Worm (Caenorhabditis elegans): ENCODE results near the gene K09C6.10.

K09C6.10 gene

DNA sequence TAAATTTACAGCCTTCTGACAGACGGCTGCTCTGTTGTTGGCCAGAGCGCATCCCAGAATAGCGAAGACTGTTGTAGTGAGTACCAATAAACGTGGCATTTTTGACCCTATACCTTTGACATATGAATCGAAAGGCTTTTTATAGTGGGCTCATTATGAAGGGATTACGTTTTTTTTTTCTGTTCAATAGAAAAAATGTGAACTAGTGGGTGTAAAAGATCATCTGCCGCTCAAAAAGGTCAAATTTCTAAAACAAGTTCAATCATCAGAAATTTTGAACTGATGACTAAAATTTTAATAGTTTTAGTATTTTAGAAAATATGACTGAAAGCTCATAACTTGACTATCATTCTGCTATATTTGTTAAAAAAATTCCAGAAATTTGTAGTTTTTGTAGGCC, 15.7 kb downstream of the K09C6.10 start, which contains the start of gene K09C6.9:
Gene K09C6.9 (minus strand): TSS at position 101 of the 400 bp plus-strand sequence.
- TF ChIP-seq elt-2 (tag; optimal IDR thresholded peaks at IDR 0.05) (no peak), fax-1 (tag; optimal IDR thresholded peaks at IDR 0.05) (no peak), unc-86 (tag; optimal IDR thresholded peaks at IDR 0.05) (no peak), ceh-31 (tag; optimal IDR thresholded peaks at IDR 0.05) (no peak), ttx-3 (tag; optimal IDR thresholded peaks at IDR 0.05) (no peak), syd-9 (tag; optimal IDR thresholded peaks at IDR 0.05) (no peak), hlh-13 (GFP tag; optimal IDR thresholded peaks at IDR 0.05) (no peak)

DNA sequence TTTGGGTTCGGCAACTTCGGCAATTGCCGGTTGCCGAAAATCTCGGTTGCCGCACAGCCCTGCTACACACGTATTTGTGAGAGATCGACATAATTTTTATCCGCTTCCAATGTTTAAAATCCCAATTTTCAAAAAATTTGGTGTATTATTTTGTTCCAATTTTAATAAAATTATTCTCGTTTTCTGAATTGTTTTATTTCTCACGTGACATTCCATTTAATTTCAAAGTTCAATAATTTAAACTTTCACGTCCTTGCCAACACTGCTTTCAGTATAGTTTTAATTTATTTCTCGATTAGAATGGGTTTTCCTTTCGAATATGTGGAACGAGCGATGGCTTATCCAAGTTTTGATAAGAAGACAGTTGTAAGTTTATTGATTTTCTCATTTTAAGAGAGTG, 17.3 kb downstream of the K09C6.10 start, which contains the start of gene K09C6.2:
Gene K09C6.2 (plus strand): TSS at position 301 of the 400 bp plus-strand sequence.
- TF ChIP-seq hlh-30 (tag; optimal IDR thresholded peaks at IDR 0.05; ENCODE audit: insufficient read depth) (no peak), unc-3 (GFP tag; conservative IDR thresholded peaks at IDR 0.05) (no peak), unc-3 (tag; optimal IDR thresholded peaks at IDR 0.05) (no peak), ceh-18 (tag; optimal IDR thresholded peaks at IDR 0.05) (no peak), pag-3 (tag; optimal IDR thresholded peaks at IDR 0.05; ENCODE audit: borderline replicate concordance) (no peak), nhr-11 (tag; optimal IDR thresholded peaks at IDR 0.05) (no peak), K09A11.1 (tag; optimal IDR thresholded peaks at IDR 0.05; ENCODE audit: insufficient read depth) (no peak), pha-4 (tag; optimal IDR thresholded peaks at IDR 0.05) (no peak), ama-1 (optimal IDR thresholded peaks at IDR 0.05) (no peak), nfya-1 (tag; optimal IDR thresholded peaks at IDR 0.05) (no peak), pros-1 (tag; optimal IDR thresholded peaks at IDR 0.05) (no peak), ceh-6 (GFP tag; optimal IDR thresholded peaks at IDR 0.05) (no peak), Y22D7AL.16 (tag; optimal IDR thresholded peaks at IDR 0.05) (no peak), lim-6 (tag; optimal IDR thresholded peaks at IDR 0.05) (no peak), ceh-45 (GFP tag; IDR thresholded peaks at IDR 0.05) (no peak)

DNA sequence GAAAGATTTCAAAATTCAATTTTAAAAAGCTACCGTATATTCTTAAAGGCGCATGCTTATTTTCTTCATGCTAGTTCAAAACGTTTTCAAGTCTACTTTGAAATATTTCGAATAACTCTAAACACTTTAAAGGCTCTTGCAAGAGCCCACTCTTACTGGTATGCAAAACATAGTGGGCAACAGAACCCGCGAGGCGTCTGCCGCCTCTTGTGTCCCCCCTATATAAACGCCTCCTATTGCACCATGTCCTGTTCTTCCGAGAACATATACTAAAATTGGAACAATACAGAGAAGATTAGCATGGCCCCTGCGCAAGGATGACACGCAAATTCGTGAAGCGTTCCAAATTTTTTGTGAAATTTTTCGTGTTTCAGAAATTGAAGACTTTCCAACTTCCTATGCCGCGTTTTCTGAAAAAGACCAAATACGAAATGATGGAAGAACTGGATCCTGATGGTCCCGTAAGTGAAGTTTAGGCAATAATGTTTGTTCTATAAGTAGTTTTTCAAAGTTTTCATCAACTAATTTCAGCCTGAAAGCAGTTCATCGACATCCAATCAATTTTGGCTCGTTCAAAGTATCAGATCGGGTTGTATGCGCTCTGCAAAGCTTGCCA, 19.7 kb downstream of the K09C6.10 start:
- TF ChIP-seq ama-1 (optimal IDR thresholded peaks at IDR 0.05): no peak
- no peak for TF ChIP-seq hlh-13 (GFP tag; optimal IDR thresholded peaks at IDR 0.05)
- TF ChIP-seq ceh-30 (tag; optimal IDR thresholded peaks at IDR 0.05): no peak
- 0 out of 2 replicates have a peak, but pooled peaks have one; percentile 36 for TF ChIP-seq sox-2 (GFP tag; IDR thresholded peaks at IDR 0.05)
- no peak for TF ChIP-seq ttx-3 (tag; optimal IDR thresholded peaks at IDR 0.05)
- TF ChIP-seq K09A11.1 (tag; optimal IDR thresholded peaks at IDR 0.05; ENCODE audit: insufficient read depth): no peak

DNA sequence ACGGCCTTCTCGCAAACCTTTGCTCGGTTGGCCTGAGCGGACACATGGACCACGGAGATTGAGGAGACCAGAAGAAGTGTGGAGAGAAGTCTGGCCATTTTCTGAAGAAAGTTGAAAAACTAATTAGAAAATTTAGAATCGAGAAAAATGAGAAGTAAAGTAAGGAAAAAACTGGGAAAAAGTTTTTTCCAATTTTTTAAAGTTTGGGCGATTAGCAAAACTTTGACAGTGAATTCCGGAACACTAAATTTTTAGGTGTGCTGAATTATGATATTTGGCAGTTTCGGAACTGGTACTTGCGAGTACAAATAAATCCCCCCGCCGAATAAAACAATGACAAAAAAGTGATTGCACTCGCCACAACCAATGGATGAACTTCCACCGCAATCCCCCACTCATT, 27.5 kb downstream of the K09C6.10 start, which contains the start of gene T02B11.3:
Gene T02B11.3 (minus strand): TSS at position 101 of the 400 bp plus-strand sequence.
- TF ChIP-seq ama-1 (optimal IDR thresholded peaks at IDR 0.05): no peak
- no peak for TF ChIP-seq ceh-9 (tag; optimal IDR thresholded peaks at IDR 0.05)
- no peak for TF ChIP-seq ceh-48 (tag; optimal IDR thresholded peaks at IDR 0.05)
- TF ChIP-seq ceh-30 (tag; optimal IDR thresholded peaks at IDR 0.05): no peak
- no peak for TF ChIP-seq syd-9 (tag; optimal IDR thresholded peaks at IDR 0.05)
- no peak for TF ChIP-seq dmd-4 (tag; optimal IDR thresholded peaks at IDR 0.05; ENCODE audit: borderline replicate concordance)
- TF ChIP-seq pag-3 (tag; optimal IDR thresholded peaks at IDR 0.05; ENCODE audit: borderline replicate concordance): no peak

DNA sequence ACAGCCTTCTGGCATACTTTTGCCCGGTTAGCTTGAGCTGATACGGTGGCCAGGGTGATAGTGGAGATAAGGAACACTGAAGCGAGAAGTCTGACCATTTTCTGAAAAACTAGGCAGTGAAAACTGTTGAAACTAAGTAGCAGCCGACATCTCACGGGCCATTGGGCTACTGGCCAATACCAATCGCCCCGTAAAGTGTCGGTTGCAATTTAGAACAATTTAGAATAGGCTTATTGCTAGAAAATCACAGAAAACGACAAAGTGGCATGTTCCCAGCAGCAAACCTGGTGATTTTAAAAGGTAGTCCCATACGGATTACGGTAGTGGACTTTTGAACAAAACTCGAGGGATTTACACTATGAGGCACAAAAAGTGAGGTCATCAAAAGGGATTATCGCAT, 31.8 kb downstream of the K09C6.10 start, which contains the start of gene T02B11.4:
Gene T02B11.4 (minus strand): TSS at position 101 of the 400 bp plus-strand sequence.
- no peak for TF ChIP-seq C08G9.2 (tag; optimal IDR thresholded peaks at IDR 0.05)

DNA sequence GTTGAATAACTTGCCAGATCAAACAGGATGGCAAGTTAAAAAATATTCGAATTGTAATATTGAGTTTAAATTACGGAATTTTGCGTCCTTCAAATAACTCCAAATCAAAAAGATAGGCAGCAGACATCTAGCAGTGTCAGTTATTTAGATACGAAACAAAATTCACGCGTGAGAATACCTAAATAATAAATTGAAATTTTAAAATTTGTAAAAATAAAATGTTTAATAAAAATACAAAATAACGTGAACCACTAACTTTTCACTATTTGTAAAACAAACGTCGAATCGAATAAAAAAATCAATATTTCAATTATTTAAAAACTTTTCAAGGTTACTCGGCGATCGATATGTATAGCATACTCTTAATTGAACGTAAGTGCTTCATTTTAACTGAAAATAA, 36.7 kb downstream of the K09C6.10 start, which contains the start of gene T02B11.9:
Gene T02B11.9 (plus strand): TSS at position 301 of the 400 bp plus-strand sequence.
- TF ChIP-seq unc-42 (tag; optimal IDR thresholded peaks at IDR 0.05) (no peak), F13H6.1 (tag; optimal IDR thresholded peaks at IDR 0.05) (no peak)

Measured in whole organism, late embryonic.